Fruit fly (Drosophila melanogaster): ENCODE measurements around the gene CG33298.

DNA sequence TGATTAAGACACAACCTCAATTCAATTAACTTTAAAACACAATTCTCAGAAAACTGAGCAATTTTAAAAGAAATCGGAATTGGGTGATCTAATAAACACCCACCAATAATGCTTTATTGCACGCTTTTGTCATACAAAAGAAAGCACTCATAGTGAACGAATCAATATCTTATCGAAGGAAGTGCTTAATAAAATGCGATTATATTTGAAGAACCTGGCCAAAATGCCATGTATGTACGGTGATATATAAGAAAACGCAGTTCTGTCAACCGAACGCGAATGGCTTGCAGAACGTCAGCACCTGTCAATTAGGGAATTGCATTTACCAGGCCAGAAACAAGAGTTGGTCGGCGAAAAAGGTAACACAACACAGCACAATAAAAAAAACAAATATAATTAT, 18.5 kb downstream of the CG33298 start:
- TF ChIP-seq Myc (optimal IDR thresholded peaks at IDR 0.05) (no peak), insv (optimal IDR thresholded peaks at IDR 0.05) (no peak)

Data from Kc167 (cell line).